Fruit fly (Drosophila melanogaster) whole organism, embryonic: ENCODE results near the gene g.

Source experiments
- BEAF-32 ChIP-seq: fragments of 200-800 bp; sonication (Bioruptor generic); optimal IDR thresholded peaks from 3 replicates; lab custom pipeline; 2017; ENCODE audit warnings: missing biosample characterization, missing genetic modification characterization, mild to moderate bottlenecking, moderate library complexity, missing genetic modification reagents
- Blimp-1 ChIP-seq: fragments of 200-800 bp; sonication (Bioruptor generic); optimal IDR thresholded peaks from 3 replicates; lab custom pipeline; 2018; ENCODE audit warnings: missing biosample characterization, missing genetic modification characterization, mild to moderate bottlenecking, moderate library complexity, missing genetic modification reagents
- CG10979 ChIP-seq: fragments of 200-800 bp; sonication (Bioruptor generic); optimal IDR thresholded peaks from 2 replicates; lab custom pipeline; 2018; ENCODE audit warnings: missing biosample characterization, mild to moderate bottlenecking, missing genetic modification characterization, moderate library complexity
- CG11696 ChIP-seq: fragments of 200-800 bp; sonication (Bioruptor generic); IDR thresholded peaks from 2 replicates; pipeline ENCODE4 v1.3.6; 2022; ENCODE audit warnings: missing biosample characterization, missing genetic modification characterization
- CG12236 ChIP-seq: fragments of 200-800 bp; sonication (Bioruptor generic); optimal IDR thresholded peaks from 2 replicates; lab custom pipeline; 2016; ENCODE audit warnings: missing biosample characterization, missing genetic modification characterization
- CG14050 ChIP-seq: fragments of 200-800 bp; sonication (Bioruptor generic); IDR thresholded peaks from 3 replicates; pipeline ENCODE4 v1.3.6; 2022; ENCODE audit warnings: missing biosample characterization, missing genetic modification characterization
- CG14441 ChIP-seq: fragments of 200-800 bp; sonication (Bioruptor generic); IDR thresholded peaks from 2 replicates; pipeline ENCODE4 v1.3.6; 2022; ENCODE audit warnings: missing biosample characterization, missing genetic modification characterization
- CG14667 ChIP-seq: fragments of 200-800 bp; sonication (Bioruptor generic); IDR thresholded peaks from 2 replicates; pipeline ENCODE4 v1.3.6; 2022; ENCODE audit warnings: missing biosample characterization, missing genetic modification characterization
- CG15696 ChIP-seq: fragments of 200-800 bp; sonication (Bioruptor generic); optimal IDR thresholded peaks from 2 replicates; lab custom pipeline; 2019; ENCODE audit warnings: missing biosample characterization, mild to moderate bottlenecking, missing genetic modification characterization, moderate library complexity
- CG31224 ChIP-seq: fragments of 200-800 bp; sonication (Bioruptor generic); IDR thresholded peaks from 2 replicates; pipeline ENCODE4 v1.3.6; 2022; ENCODE audit warnings: missing biosample characterization, missing genetic modification characterization
- CG32532 ChIP-seq: fragments of 200-800 bp; sonication (Bioruptor generic); IDR thresholded peaks from 2 replicates; pipeline ENCODE4 v1.3.6; 2022; ENCODE audit warnings: missing biosample characterization, missing genetic modification characterization
- CG3995 ChIP-seq: fragments of 200-800 bp; sonication (Bioruptor generic); optimal IDR thresholded peaks from 3 replicates; lab custom pipeline; 2016; ENCODE audit warnings: missing biosample characterization, missing genetic modification characterization
- CG4360 ChIP-seq: fragments of 200-800 bp; sonication (Bioruptor generic); IDR thresholded peaks from 2 replicates; pipeline ENCODE4 v1.3.6; 2022; ENCODE audit warnings: missing biosample characterization, missing genetic modification characterization
- CG4854 ChIP-seq: fragments of 200-800 bp; sonication (Bioruptor generic); optimal IDR thresholded peaks from 2 replicates; lab custom pipeline; 2016; ENCODE audit warnings: missing biosample characterization, missing genetic modification characterization, inconsistent platforms
- CG9817 ChIP-seq: fragments of 200-800 bp; sonication (Bioruptor generic); optimal IDR thresholded peaks from 2 replicates; lab custom pipeline; 2018; ENCODE audit warnings: missing biosample characterization, mild to moderate bottlenecking, missing genetic modification characterization, moderate library complexity
- Dbx ChIP-seq: fragments of 200-800 bp; sonication (Bioruptor generic); IDR thresholded peaks from 3 replicates; pipeline ENCODE4 v1.3.6; 2022; ENCODE audit warnings: missing biosample characterization, missing genetic modification characterization
- Fer1 ChIP-seq: fragments of 200-800 bp; sonication (Bioruptor generic); optimal IDR thresholded peaks from 2 replicates; lab custom pipeline; 2017; ENCODE audit warnings: missing biosample characterization, mild to moderate bottlenecking, missing genetic modification characterization
- Gug ChIP-seq: fragments of 200-800 bp; sonication (Bioruptor generic); IDR thresholded peaks from 4 replicates; pipeline ENCODE4 v1.3.6; 2022; ENCODE audit warnings: missing biosample characterization, missing genetic modification characterization
- Hmr ChIP-seq: fragments of 200-800 bp; sonication (Bioruptor generic); optimal IDR thresholded peaks from 3 replicates; lab custom pipeline; 2017; ENCODE audit warnings: mild to moderate bottlenecking, missing biosample characterization, missing genetic modification reagents, missing genetic modification characterization
- Jarid2 ChIP-seq: fragments of 200-800 bp; sonication (Bioruptor generic); optimal IDR thresholded peaks from 3 replicates; lab custom pipeline; 2017; ENCODE audit warnings: mild to moderate bottlenecking, missing biosample characterization, missing genetic modification reagents, missing genetic modification characterization
- MTF-1 ChIP-seq: fragments of 200-800 bp; sonication (Bioruptor generic); optimal IDR thresholded peaks from 2 replicates; lab custom pipeline; 2018; ENCODE audit warnings: missing biosample characterization, mild to moderate bottlenecking, missing genetic modification characterization, borderline replicate concordance
- Med ChIP-seq: fragments of 200-800 bp; sonication (Bioruptor generic); peaks from one replicate; lab custom pipeline; 2016; ENCODE audit warnings: missing biosample characterization, missing genetic modification characterization, mild to moderate bottlenecking, inconsistent platforms, moderate library complexity
- Rx ChIP-seq: fragments of 200-800 bp; sonication (Bioruptor generic); IDR thresholded peaks from 2 replicates; pipeline ENCODE4 v1.3.6; 2022; ENCODE audit warnings: missing biosample characterization, missing genetic modification characterization
- TFAM ChIP-seq: fragments of 200-800 bp; sonication (Bioruptor generic); optimal IDR thresholded peaks from 2 replicates; lab custom pipeline; 2017; ENCODE audit warnings: missing biosample characterization, missing genetic modification characterization, inconsistent platforms
- Tbp ChIP-seq: fragments of >200 bp; optimal IDR thresholded peaks from 2 replicates; lab custom pipeline; 2018; ENCODE audit warnings: missing biosample characterization, missing genetic modification characterization
- Xbp1 ChIP-seq: fragments of 200-800 bp; sonication (Bioruptor generic); optimal IDR thresholded peaks from 3 replicates; lab custom pipeline; 2016; ENCODE audit warnings: missing biosample characterization, mild to moderate bottlenecking, missing genetic modification characterization
- ab ChIP-seq: fragments of 200-800 bp; sonication (Bioruptor generic); optimal IDR thresholded peaks from 2 replicates; lab custom pipeline; 2016; ENCODE audit warnings: missing biosample characterization, missing genetic modification characterization
- bcd ChIP-seq: fragments of 200-800 bp; sonication (Bioruptor generic); optimal IDR thresholded peaks from 2 replicates; lab custom pipeline; 2017; ENCODE audit warnings: missing biosample characterization, mild to moderate bottlenecking, missing genetic modification characterization
- btn ChIP-seq: fragments of 200-800 bp; sonication (Bioruptor generic); optimal IDR thresholded peaks from 2 replicates; lab custom pipeline; 2016; ENCODE audit warnings: missing biosample characterization, missing genetic modification characterization
- crol ChIP-seq: fragments of 200-800 bp; sonication (Bioruptor generic); IDR thresholded peaks from 2 replicates; pipeline ENCODE4 v1.3.6; 2022; ENCODE audit warnings: missing biosample characterization, missing genetic modification characterization
- crp ChIP-seq, 2 experiments: fragments of 200-800 bp; sonication (Bioruptor generic); optimal IDR thresholded peaks; 2 replicates in 1 of 2; 3 replicates in 1 of 2; lab custom pipeline; 2017; ENCODE audit warnings: missing biosample characterization in 2 of 2, missing genetic modification characterization in 2 of 2, mild to moderate bottlenecking in 1 of 2, moderate library complexity in 1 of 2
- ems ChIP-seq: fragments of 200-800 bp; sonication (Bioruptor generic); optimal IDR thresholded peaks from 3 replicates; lab custom pipeline; 2016; ENCODE audit warnings: missing biosample characterization, missing genetic modification characterization
- fd102C ChIP-seq: fragments of 200-800 bp; sonication (Bioruptor generic); optimal IDR thresholded peaks from 2 replicates; lab custom pipeline; 2018; ENCODE audit warnings: missing biosample characterization, mild to moderate bottlenecking, missing genetic modification characterization, moderate library complexity
- gcm ChIP-seq: fragments of 200-800 bp; sonication (Bioruptor generic); optimal IDR thresholded peaks from 2 replicates; lab custom pipeline; 2019; ENCODE audit warnings: missing biosample characterization, mild to moderate bottlenecking, missing genetic modification characterization, moderate library complexity
- hkb ChIP-seq, 2 experiments: fragments of 200-800 bp in 1 of 2; fragments of >200 bp in 1 of 2; sonication (Bioruptor generic) in 1 of 2; IDR thresholded peaks in 1 of 2; optimal IDR thresholded peaks in 1 of 2; 2 replicates each; pipeline versions ENCODE4 v1.3.6 to Lab custom; 2017 to 2022; ENCODE audit warnings: missing biosample characterization in 1 of 2, missing genetic modification characterization in 1 of 2
- inv ChIP-seq: fragments of 200-800 bp; sonication (Bioruptor generic); IDR thresholded peaks from 2 replicates; pipeline ENCODE4 v1.3.6; 2022; ENCODE audit warnings: missing biosample characterization, missing genetic modification characterization; ENCODE audit not compliant: partially characterized antibody
- jing ChIP-seq: fragments of 200-800 bp; sonication (Bioruptor generic); optimal IDR thresholded peaks from 2 replicates; lab custom pipeline; 2018; ENCODE audit warnings: missing biosample characterization, mild to moderate bottlenecking, missing genetic modification characterization
- lab ChIP-seq: fragments of 200-800 bp; sonication (Bioruptor generic); optimal IDR thresholded peaks from 3 replicates; lab custom pipeline; 2017; ENCODE audit warnings: missing biosample characterization, missing genetic modification characterization, mild to moderate bottlenecking, moderate library complexity, missing genetic modification reagents
- mirr ChIP-seq: fragments of 200-800 bp; sonication (Bioruptor generic); optimal IDR thresholded peaks from 3 replicates; lab custom pipeline; 2018; ENCODE audit warnings: missing biosample characterization, mild to moderate bottlenecking, missing genetic modification characterization
- mld ChIP-seq: fragments of 200-800 bp; sonication (Bioruptor generic); IDR thresholded peaks from 3 replicates; pipeline ENCODE4 v1.3.6; 2022; ENCODE audit warnings: missing biosample characterization, missing genetic modification characterization; ENCODE audit not compliant: partially characterized antibody
- pho ChIP-seq: fragments of 200-800 bp; sonication (Bioruptor generic); optimal IDR thresholded peaks from 2 replicates; lab custom pipeline; 2016; ENCODE audit warnings: missing biosample characterization, missing genetic modification characterization
- prd ChIP-seq, 3 experiments: fragments of >200 bp in 2 of 3; fragments of 200-800 bp in 1 of 3; sonication (Bioruptor generic) in 1 of 3; optimal IDR thresholded peaks in 2 of 3; IDR thresholded peaks in 1 of 3; 2 replicates in 2 of 3; 3 replicates in 1 of 3; pipeline versions ENCODE4 v1.3.6 to Lab custom; 2017 to 2022; ENCODE audit warnings: missing biosample characterization in 1 of 3, missing genetic modification characterization in 1 of 3
- pum ChIP-seq: fragments of 200-800 bp; sonication (Bioruptor generic); optimal IDR thresholded peaks from 2 replicates; lab custom pipeline; 2016; ENCODE audit warnings: missing biosample characterization, missing genetic modification characterization
- row ChIP-seq: fragments of 200-800 bp; sonication (Bioruptor generic); IDR thresholded peaks from 3 replicates; pipeline ENCODE4 v1.3.6; 2022; ENCODE audit warnings: missing biosample characterization, missing genetic modification characterization
- run ChIP-seq: fragments of 200-800 bp; sonication (Bioruptor generic); optimal IDR thresholded peaks from 3 replicates; lab custom pipeline; 2018; ENCODE audit warnings: missing biosample characterization, mild to moderate bottlenecking, missing genetic modification characterization
- so ChIP-seq: fragments of 200-800 bp; sonication (Bioruptor generic); IDR thresholded peaks from 3 replicates; pipeline ENCODE4 v1.3.6; 2022; ENCODE audit warnings: missing biosample characterization, missing genetic modification characterization
- wek ChIP-seq: fragments of 200-800 bp; sonication (Bioruptor generic); optimal IDR thresholded peaks from 3 replicates; lab custom pipeline; 2018; ENCODE audit warnings: missing biosample characterization, mild to moderate bottlenecking, missing genetic modification characterization, moderate library complexity

Gene g

dm6 chrX:13748906-13749872 is 13.1 kb upstream of the g start (continued):
- TF ChIP-seq CG14050 (GFP tag; lab: Robert Waterston, UW) (peak; percentile 58; the same call in 2 of the 3 replicates), Blimp-1 (GFP tag; lab: Kevin White, UChicago) (peak; percentile 51), Gug (GFP tag; lab: Robert Waterston, UW) (no peak), mld (GFP tag; lab: Robert Waterston, UW) (no peak), ab (GFP tag; lab: Kevin White, UChicago) (no peak), Xbp1 (peak; percentile 42), CG10979 (peak; percentile 61), Dbx (GFP tag; lab: Robert Waterston, UW) (peak; percentile 80), Hmr (peak; percentile 81), CG31224 (GFP tag; lab: Robert Waterston, UW) (peak; percentile 58), CG11696 (GFP tag; lab: Robert Waterston, UW) (peak; percentile 96), Med (GFP tag; lab: Kevin White, UChicago) (peak; percentile 43), mirr (GFP tag; lab: Kevin White, UChicago) (peak; percentile 4), Tbp (GFP tag; lab: Kevin White, UChicago) (no peak), fd102C (GFP tag; lab: Kevin White, UChicago) (no peak), bcd (peak; percentile 65), wek (no peak), row (GFP tag; lab: Robert Waterston, UW) (peak; percentile 82), CG9817 (tag; lab: Kevin White, UChicago) (peak; percentile 49), Jarid2 (peak; percentile 38), CG15696 (no peak), inv (GFP tag; lab: Robert Waterston, UW) (no peak), hkb (optimal IDR thresholded peaks at IDR 0.05; lab: Kevin White, UChicago) (no peak), hkb (GFP tag; IDR thresholded peaks at IDR 0.05; lab: Robert Waterston, UW) (peak; percentile 78), btn (no peak), lab (peak; percentile 79), CG12236 (GFP tag; lab: Kevin White, UChicago) (no peak), CG4360 (GFP tag; lab: Robert Waterston, UW) (no peak), crp (GFP tag; optimal IDR thresholded peaks at IDR 0.05; lab: Kevin White, UChicago) (no peak), Fer1 (GFP tag; lab: Kevin White, UChicago) (peak; percentile 78), pum (no peak), Rx (GFP tag; lab: Robert Waterston, UW) (peak; percentile 21; the same call in 1 of the 2 replicates), gcm (GFP tag; lab: Kevin White, UChicago) (peak; percentile 24), CG3995 (GFP tag; lab: Kevin White, UChicago) (no peak), CG14441 (GFP tag; lab: Robert Waterston, UW) (peak; percentile 61), BEAF-32 (GFP tag; lab: Kevin White, UChicago) (no peak), crol (GFP tag; lab: Robert Waterston, UW) (no peak), MTF-1 (GFP tag; lab: Kevin White, UChicago) (no peak), jing (no peak), TFAM (GFP tag; lab: Kevin White, UChicago) (no peak), CG14667 (peak; percentile 49), so (peak; percentile 61; the same call in 1 of the 3 replicates), CG4854 (GFP tag; lab: Kevin White, UChicago) (peak; percentile 12), prd (optimal IDR thresholded peaks at IDR 0.05; lab: Kevin White, UChicago) (no peak), prd (GFP tag; IDR thresholded peaks at IDR 0.05; lab: Robert Waterston, UW) (peak; percentile 70), pho (GFP tag; lab: Kevin White, UChicago) (peak; percentile 54), run (tag; lab: Kevin White, UChicago) (peak; percentile 43), ems (GFP tag; lab: Kevin White, UChicago) (no peak), CG32532 (peak; percentile 87)
